Fruit fly (Drosophila melanogaster) whole organism, embryonic: Measurements from ENCODE around the gene Wdr33.

Source experiments
- Atf3 ChIP-seq: fragments of 200-800 bp; sonication (Bioruptor generic); optimal IDR thresholded peaks from 3 replicates; lab custom pipeline; 2016; ENCODE audit warnings: missing biosample characterization, missing genetic modification characterization
- Atf6 ChIP-seq: fragments of 200-800 bp; sonication (Bioruptor generic); IDR thresholded peaks from 2 replicates; pipeline ENCODE4 v1.3.6; 2022; ENCODE audit warnings: missing biosample characterization, missing genetic modification characterization
- B-H2 ChIP-seq: fragments of 200-800 bp; sonication (Bioruptor generic); optimal IDR thresholded peaks from 2 replicates; lab custom pipeline; 2018; ENCODE audit warnings: missing biosample characterization, mild to moderate bottlenecking, missing genetic modification characterization
- BEAF-32 ChIP-seq: fragments of 200-800 bp; sonication (Bioruptor generic); optimal IDR thresholded peaks from 3 replicates; lab custom pipeline; 2017; ENCODE audit warnings: missing biosample characterization, missing genetic modification characterization, mild to moderate bottlenecking, moderate library complexity, missing genetic modification reagents
- CG10147 ChIP-seq: fragments of 200-800 bp; sonication (Bioruptor generic); optimal IDR thresholded peaks from 2 replicates; lab custom pipeline; 2019; ENCODE audit warnings: missing biosample characterization, mild to moderate bottlenecking, missing genetic modification characterization, moderate library complexity
- CG10274 ChIP-seq: fragments of 200-800 bp; sonication (Bioruptor generic); optimal IDR thresholded peaks from 3 replicates; lab custom pipeline; 2017; ENCODE audit warnings: missing biosample characterization, mild to moderate bottlenecking, missing genetic modification characterization
- CG11696 ChIP-seq: fragments of 200-800 bp; sonication (Bioruptor generic); IDR thresholded peaks from 2 replicates; pipeline ENCODE4 v1.3.6; 2022; ENCODE audit warnings: missing biosample characterization, missing genetic modification characterization
- CG11723 ChIP-seq: fragments of 200-800 bp; sonication (Bioruptor generic); optimal IDR thresholded peaks from 2 replicates; lab custom pipeline; 2017; ENCODE audit warnings: missing biosample characterization, mild to moderate bottlenecking, missing genetic modification characterization
- CG14710 ChIP-seq: fragments of 200-800 bp; sonication (Bioruptor generic); optimal IDR thresholded peaks from 3 replicates; lab custom pipeline; 2019; ENCODE audit warnings: missing biosample characterization, mild to moderate bottlenecking, missing genetic modification characterization, moderate library complexity
- CG15479 ChIP-seq: fragments of 200-800 bp; sonication (Bioruptor generic); optimal IDR thresholded peaks from 3 replicates; lab custom pipeline; 2019; ENCODE audit warnings: missing biosample characterization, mild to moderate bottlenecking, missing genetic modification characterization, moderate library complexity
- CG16863 ChIP-seq: fragments of 200-800 bp; sonication (Bioruptor generic); optimal IDR thresholded peaks from 3 replicates; lab custom pipeline; 2016; ENCODE audit warnings: missing biosample characterization, missing genetic modification characterization
- CG17568 ChIP-seq: fragments of 200-800 bp; sonication (Bioruptor generic); optimal IDR thresholded peaks from 2 replicates; lab custom pipeline; 2018; ENCODE audit warnings: missing biosample characterization, mild to moderate bottlenecking, missing genetic modification characterization, moderate library complexity
- CG17612 ChIP-seq: fragments of 200-800 bp; sonication (Bioruptor generic); IDR thresholded peaks from 2 replicates; pipeline ENCODE4 v1.3.6; 2022; ENCODE audit warnings: missing biosample characterization, missing genetic modification characterization
- CG3407 ChIP-seq: fragments of 200-800 bp; sonication (Bioruptor generic); optimal IDR thresholded peaks from 2 replicates; lab custom pipeline; 2018; ENCODE audit warnings: missing biosample characterization, mild to moderate bottlenecking, missing genetic modification characterization
- CG3726 ChIP-seq: fragments of 200-800 bp; sonication (Bioruptor generic); IDR thresholded peaks from 3 replicates; pipeline ENCODE4, ENCODE4 v1.3.6; 2022; ENCODE audit warnings: missing biosample characterization, missing genetic modification characterization
- CG3847 ChIP-seq: fragments of 200-800 bp; sonication (Bioruptor generic); IDR thresholded peaks from 2 replicates; pipeline ENCODE4 v1.3.6; 2022; ENCODE audit warnings: missing biosample characterization, missing genetic modification characterization
- CG4424 ChIP-seq: fragments of 200-800 bp; sonication (Bioruptor generic); optimal IDR thresholded peaks from 3 replicates; lab custom pipeline; 2016; ENCODE audit warnings: missing biosample characterization, missing genetic modification characterization
- CG4617 ChIP-seq: fragments of 200-800 bp; sonication (Bioruptor generic); optimal IDR thresholded peaks from 3 replicates; lab custom pipeline; 2016; ENCODE audit warnings: missing biosample characterization, missing genetic modification characterization, borderline replicate concordance
- CG7271 ChIP-seq: fragments of 200-800 bp; sonication (Bioruptor generic); optimal IDR thresholded peaks from 2 replicates; lab custom pipeline; 2018; ENCODE audit warnings: missing biosample characterization, mild to moderate bottlenecking, missing genetic modification characterization, moderate library complexity
- CG8924 ChIP-seq: fragments of 200-800 bp; optimal IDR thresholded peaks from 3 replicates; lab custom pipeline; 2019; ENCODE audit warnings: missing biosample characterization, mild to moderate bottlenecking, missing genetic modification characterization, moderate library complexity
- CG9727 ChIP-seq: fragments of 200-800 bp; sonication (Bioruptor generic); optimal IDR thresholded peaks from 3 replicates; lab custom pipeline; 2017; ENCODE audit warnings: missing biosample characterization, mild to moderate bottlenecking, missing genetic modification characterization
- CHES-1-like ChIP-seq: fragments of 200-800 bp; sonication (Bioruptor generic); optimal IDR thresholded peaks from 2 replicates; lab custom pipeline; 2016; ENCODE audit warnings: missing biosample characterization, missing genetic modification characterization
- H2.0 ChIP-seq: fragments of 200-800 bp; sonication (Bioruptor generic); IDR thresholded peaks from 2 replicates; pipeline ENCODE4 v1.3.6; 2022; ENCODE audit warnings: missing biosample characterization, missing genetic modification characterization
- Hr3 ChIP-seq: fragments of 200-800 bp; sonication (Bioruptor generic); optimal IDR thresholded peaks from 3 replicates; lab custom pipeline; 2016; ENCODE audit warnings: missing biosample characterization, missing genetic modification characterization
- Lpt ChIP-seq: fragments of >200 bp; optimal IDR thresholded peaks from 2 replicates; lab custom pipeline; 2018; ENCODE audit warnings: missing biosample characterization, missing genetic modification characterization
- MBD-R2 ChIP-seq: fragments of 200-800 bp; sonication (Bioruptor generic); IDR thresholded peaks from 2 replicates; pipeline ENCODE4 v1.3.6; 2022; ENCODE audit warnings: missing biosample characterization, missing genetic modification characterization
- NC2β ChIP-seq: fragments of 200-800 bp; sonication (Bioruptor generic); optimal IDR thresholded peaks from 2 replicates; lab custom pipeline; 2016; ENCODE audit warnings: missing biosample characterization, missing genetic modification characterization
- Pdp1 ChIP-seq, 2 experiments: fragments of 200-800 bp; sonication (Bioruptor generic); optimal IDR thresholded peaks; 3 replicates each; lab custom pipeline; 2016; ENCODE audit warnings: missing biosample characterization in 2 of 2, missing genetic modification characterization in 2 of 2, mild to moderate bottlenecking in 1 of 2, moderate library complexity in 1 of 2
- Scr ChIP-seq: fragments of 200-800 bp; sonication (Bioruptor generic); IDR thresholded peaks from 2 replicates; pipeline ENCODE4 v1.3.6; 2022; ENCODE audit warnings: missing biosample characterization, missing genetic modification characterization; ENCODE audit not compliant: partially characterized antibody
- Spps ChIP-seq: fragments of 200-800 bp; sonication (Bioruptor generic); optimal IDR thresholded peaks from 2 replicates; lab custom pipeline; 2018; ENCODE audit warnings: missing biosample characterization, mild to moderate bottlenecking, missing genetic modification characterization
- al ChIP-seq: fragments of 200-800 bp; sonication (Bioruptor generic); IDR thresholded peaks from 2 replicates; pipeline ENCODE4 v1.3.6; 2022; ENCODE audit warnings: missing biosample characterization, missing genetic modification characterization
- ash1 ChIP-seq: fragments of 200-800 bp; sonication (Bioruptor generic); optimal IDR thresholded peaks from 2 replicates; lab custom pipeline; 2018; ENCODE audit warnings: missing biosample characterization, mild to moderate bottlenecking, missing genetic modification characterization
- bcd ChIP-seq: fragments of 200-800 bp; sonication (Bioruptor generic); optimal IDR thresholded peaks from 2 replicates; lab custom pipeline; 2017; ENCODE audit warnings: missing biosample characterization, mild to moderate bottlenecking, missing genetic modification characterization
- cad ChIP-seq: fragments of >200 bp; optimal IDR thresholded peaks from 2 replicates; lab custom pipeline; 2017; ENCODE audit warnings: missing biosample characterization, missing genetic modification characterization
- cas ChIP-seq: fragments of 200-800 bp; sonication (Bioruptor generic); IDR thresholded peaks from 2 replicates; pipeline ENCODE4 v1.3.6; 2022; ENCODE audit warnings: missing biosample characterization, missing genetic modification characterization
- cg ChIP-seq: fragments of 200-800 bp; sonication (Bioruptor generic); optimal IDR thresholded peaks from 3 replicates; lab custom pipeline; 2019; ENCODE audit warnings: missing biosample characterization, mild to moderate bottlenecking, missing genetic modification characterization, moderate library complexity
- fd102C ChIP-seq: fragments of 200-800 bp; sonication (Bioruptor generic); optimal IDR thresholded peaks from 2 replicates; lab custom pipeline; 2018; ENCODE audit warnings: missing biosample characterization, mild to moderate bottlenecking, missing genetic modification characterization, moderate library complexity
- fd64A ChIP-seq: fragments of 200-800 bp; sonication (Bioruptor generic); optimal IDR thresholded peaks from 3 replicates; lab custom pipeline; 2018; ENCODE audit warnings: missing biosample characterization, mild to moderate bottlenecking, missing genetic modification characterization
- fru ChIP-seq: fragments of >200 bp; optimal IDR thresholded peaks from 2 replicates; lab custom pipeline; 2017
- grau ChIP-seq: fragments of 200-800 bp; optimal IDR thresholded peaks from 3 replicates; lab custom pipeline; 2019; ENCODE audit warnings: missing biosample characterization, mild to moderate bottlenecking, missing genetic modification characterization, moderate library complexity
- ind ChIP-seq: fragments of 200-800 bp; sonication (Bioruptor generic); optimal IDR thresholded peaks from 3 replicates; lab custom pipeline; 2016; ENCODE audit warnings: missing biosample characterization, missing genetic modification characterization
- mirr ChIP-seq: fragments of 200-800 bp; sonication (Bioruptor generic); optimal IDR thresholded peaks from 3 replicates; lab custom pipeline; 2018; ENCODE audit warnings: missing biosample characterization, mild to moderate bottlenecking, missing genetic modification characterization
- nmo ChIP-seq: fragments of 200-800 bp; sonication (Bioruptor generic); optimal IDR thresholded peaks from 2 replicates; lab custom pipeline; 2018; ENCODE audit warnings: missing biosample characterization, mild to moderate bottlenecking, missing genetic modification characterization, moderate library complexity
- sens ChIP-seq: fragments of 200-800 bp; sonication (Bioruptor generic); peaks from one replicate; lab custom pipeline; 2016; ENCODE audit warnings: missing biosample characterization, missing genetic modification characterization
- sens-2 ChIP-seq: fragments of 200-800 bp; sonication (Bioruptor generic); IDR thresholded peaks from 2 replicates; pipeline ENCODE4 v1.3.6; 2022; ENCODE audit warnings: missing biosample characterization, missing genetic modification characterization
- sna ChIP-seq: fragments of 200-800 bp; sonication (Bioruptor generic); IDR thresholded peaks from 2 replicates; pipeline ENCODE4 v1.3.6; 2022; ENCODE audit warnings: missing biosample characterization, missing genetic modification characterization; ENCODE audit not compliant: partially characterized antibody
- tll ChIP-seq, 2 experiments: fragments of 200-800 bp in 1 of 2; fragments of >200 bp in 1 of 2; sonication (Bioruptor generic) in 1 of 2; optimal IDR thresholded peaks; 2 replicates each; lab custom pipeline; 2017 to 2019; ENCODE audit warnings: missing biosample characterization in 2 of 2, missing genetic modification characterization in 2 of 2, mild to moderate bottlenecking in 1 of 2, moderate library complexity in 1 of 2
- unpg ChIP-seq: fragments of 200-800 bp; sonication (Bioruptor generic); optimal IDR thresholded peaks from 3 replicates; lab custom pipeline; 2018; ENCODE audit warnings: missing biosample characterization, mild to moderate bottlenecking, missing genetic modification characterization, moderate library complexity
- zen ChIP-seq: fragments of 200-800 bp; sonication (Bioruptor generic); optimal IDR thresholded peaks from 3 replicates; lab custom pipeline; 2018; ENCODE audit warnings: missing biosample characterization, mild to moderate bottlenecking, missing genetic modification characterization, moderate library complexity
- zen2 ChIP-seq: fragments of 200-800 bp; sonication (Bioruptor generic); IDR thresholded peaks from 3 replicates; pipeline ENCODE4 v1.3.6; 2022; ENCODE audit warnings: missing biosample characterization, missing genetic modification characterization; ENCODE audit not compliant: partially characterized antibody

The Wdr33 gene

DNA sequence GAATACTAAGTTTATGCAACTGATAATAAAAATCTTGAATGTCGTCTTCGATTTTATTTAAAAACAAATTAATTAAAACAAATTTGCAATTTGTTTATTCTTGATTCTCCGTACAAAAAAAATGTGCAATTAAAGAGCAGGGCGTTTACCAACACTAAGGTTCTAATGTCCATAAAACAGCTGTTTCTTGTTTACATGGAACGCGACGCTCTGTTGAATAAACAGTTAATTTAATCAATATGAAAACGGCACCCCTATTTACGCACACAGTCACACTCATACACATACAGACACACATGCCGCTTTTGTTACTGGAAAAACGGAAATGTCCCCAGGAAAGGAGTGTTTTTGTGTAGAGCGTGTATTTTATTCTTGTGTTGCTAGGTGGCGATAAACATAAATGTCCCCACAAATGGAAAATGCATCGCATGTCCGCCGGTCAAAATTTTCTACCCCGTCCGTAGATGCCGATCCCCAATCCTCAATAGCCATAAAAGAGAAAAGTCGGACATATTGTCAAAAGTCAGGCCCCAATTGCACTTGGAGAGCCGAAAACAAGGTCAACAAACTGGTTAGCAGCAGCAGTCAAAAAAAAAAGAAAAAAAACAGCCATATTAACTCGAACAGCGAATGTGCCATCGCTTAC, 37.3 kb upstream of the Wdr33 start (continued):
- TF ChIP-seq Atf6 (GFP tag; lab: Robert Waterston, UW) (no peak), NC2β (GFP tag; lab: Kevin White, UChicago) (peak; percentile 85), Spps (tag; lab: Kevin White, UChicago) (peak; percentile 72), CG15479 (GFP tag; lab: Kevin White, UChicago) (peak; percentile 66), CG16863 (peak; percentile 71), nmo (GFP tag; lab: Kevin White, UChicago) (peak; percentile 41), mirr (GFP tag; lab: Kevin White, UChicago) (peak; percentile 90), B-H2 (GFP tag; lab: Kevin White, UChicago) (peak; percentile 85), CG3847 (GFP tag; lab: Robert Waterston, UW) (no peak), fd102C (peak; percentile 83), CG9727 (peak; percentile 86), CG11723 (peak; percentile 73), al (GFP tag; lab: Robert Waterston, UW) (no peak), CG8924 (tag; lab: Kevin White, UChicago) (peak; percentile 89), CG17612 (no peak), fru (no peak), CG3407 (GFP tag; lab: Kevin White, UChicago) (peak; percentile 91), sens (GFP tag; lab: Kevin White, UChicago) (peak; percentile 97), Hr3 (GFP tag; lab: Kevin White, UChicago) (peak; percentile 10), cas (GFP tag; lab: Robert Waterston, UW) (no peak), tll (GFP tag; optimal IDR thresholded peaks at IDR 0.05; lab: Kevin White, UChicago) (peak in 1 of 2 experiments; percentile 49), CG4617 (GFP tag; lab: Kevin White, UChicago) (peak; percentile 45), zen (tag; lab: Kevin White, UChicago) (peak; percentile 92), CG3726 (GFP tag; lab: Robert Waterston, UW) (no peak), CHES-1-like (peak; percentile 74), sna (GFP tag; lab: Robert Waterston, UW) (no peak), BEAF-32 (no peak), MBD-R2 (GFP tag; lab: Robert Waterston, UW) (no peak), bcd (GFP tag; lab: Kevin White, UChicago) (peak; percentile 66), H2.0 (GFP tag; lab: Robert Waterston, UW) (no peak), CG10147 (peak; percentile 65), cg (GFP tag; lab: Kevin White, UChicago) (peak; percentile 83), grau (tag; lab: Kevin White, UChicago) (peak; percentile 49), ash1 (GFP tag; lab: Kevin White, UChicago) (peak; percentile 86), Scr (GFP tag; lab: Robert Waterston, UW) (no peak), fd64A (peak; percentile 86), cad (GFP tag; lab: Kevin White, UChicago) (no peak), Pdp1 (GFP tag; optimal IDR thresholded peaks at IDR 0.05; lab: Kevin White, UChicago) (peak; percentile 35 to 87), Lpt (GFP tag; lab: Kevin White, UChicago) (no peak), sens-2 (GFP tag; lab: Robert Waterston, UW) (no peak), CG11696 (GFP tag; lab: Robert Waterston, UW) (no peak), zen2 (GFP tag; lab: Robert Waterston, UW) (no peak), CG4424 (peak; percentile 61), CG7271 (tag; lab: Kevin White, UChicago) (peak; percentile 78), unpg (GFP tag; lab: Kevin White, UChicago) (peak; percentile 74), CG10274 (peak; percentile 11), ind (no peak), CG14710 (tag; lab: Kevin White, UChicago) (peak; percentile 79), Atf3 (GFP tag; lab: Kevin White, UChicago) (peak; percentile 64), CG17568 (GFP tag; lab: Kevin White, UChicago) (peak; percentile 91)
